Fruit fly (Drosophila melanogaster) S2 (cell line): Measurements from ENCODE around the gene Naglu.

ENCODE experiments used
- CG8478 ChIP-seq: fragments of >200 bp; optimal IDR thresholded peaks from 2 replicates; lab custom pipeline; 2018
- CTCF ChIP-seq, 2 experiments: fragments of >200 bp; optimal IDR thresholded peaks; 2 replicates each; lab custom pipeline; 2018

- TF ChIP-seq CTCF (optimal IDR thresholded peaks at IDR 0.05; lab: Kevin White, UChicago) (no peak), CG8478 (lab: Kevin White, UChicago) (no peak)
Observed at dm6 chr2L:8420259-8420930, 8.7 kb upstream of the Naglu start.
